Fruit fly (Drosophila melanogaster) whole organism, pupa: ENCODE data around the gene CG42852.

Experiments used
- CG10348 ChIP-seq: fragments of 200-800 bp; sonication (Bioruptor generic); IDR thresholded peaks from 2 replicates; pipeline ENCODE4 v1.3.6; 2022; ENCODE audit warnings: missing biosample characterization, missing genetic modification characterization
- CG12605 ChIP-seq: fragments of 200-800 bp; sonication (Bioruptor generic); IDR thresholded peaks from 2 replicates; pipeline ENCODE4 v1.3.6; 2022; ENCODE audit warnings: missing biosample characterization, missing genetic modification characterization
- CG13204 ChIP-seq: fragments of 200-800 bp; sonication (Bioruptor generic); optimal IDR thresholded peaks from 2 replicates; lab custom pipeline; 2018; ENCODE audit warnings: missing biosample characterization, mild to moderate bottlenecking, missing genetic modification characterization, moderate library complexity
- CG14655 ChIP-seq: fragments of 200-800 bp; sonication (Bioruptor generic); optimal IDR thresholded peaks from 3 replicates; lab custom pipeline; 2017; ENCODE audit warnings: mild to moderate bottlenecking, missing biosample characterization, missing genetic modification reagents, missing genetic modification characterization
- CG15710 ChIP-seq: fragments of 200-800 bp; sonication (Bioruptor generic); optimal IDR thresholded peaks from 2 replicates; lab custom pipeline; 2018; ENCODE audit warnings: missing biosample characterization, mild to moderate bottlenecking, missing genetic modification characterization, moderate library complexity
- CG17806 ChIP-seq: fragments of 200-800 bp; sonication (Bioruptor generic); optimal IDR thresholded peaks from 2 replicates; lab custom pipeline; 2018; ENCODE audit warnings: missing biosample characterization, mild to moderate bottlenecking, missing genetic modification characterization, moderate library complexity
- CG32121 ChIP-seq: fragments of 200-800 bp; sonication (Bioruptor generic); IDR thresholded peaks from 2 replicates; pipeline ENCODE4 v1.3.6; 2022; ENCODE audit warnings: missing biosample characterization, missing genetic modification characterization
- CG34367 ChIP-seq: fragments of 200-800 bp; sonication (Bioruptor generic); optimal IDR thresholded peaks from 2 replicates; lab custom pipeline; 2018; ENCODE audit warnings: missing biosample characterization, mild to moderate bottlenecking, missing genetic modification characterization
- CG4496 ChIP-seq: fragments of 200-800 bp; sonication (Bioruptor generic); IDR thresholded peaks from 3 replicates; pipeline ENCODE4 v1.3.6; 2022; ENCODE audit warnings: missing biosample characterization, missing genetic modification characterization
- CG8159 ChIP-seq: fragments of 200-800 bp; sonication (Bioruptor generic); optimal IDR thresholded peaks from 3 replicates; lab custom pipeline; 2018; ENCODE audit warnings: missing biosample characterization, mild to moderate bottlenecking, missing genetic modification characterization, moderate library complexity
- CG8301 ChIP-seq: fragments of 200-800 bp; sonication (Bioruptor generic); optimal IDR thresholded peaks from 2 replicates; lab custom pipeline; 2018; ENCODE audit warnings: missing biosample characterization, mild to moderate bottlenecking, missing genetic modification characterization
- CG9948 ChIP-seq: fragments of 200-800 bp; sonication (Bioruptor generic); optimal IDR thresholded peaks from 2 replicates; lab custom pipeline; 2018; ENCODE audit warnings: missing biosample characterization, mild to moderate bottlenecking, missing genetic modification characterization, moderate library complexity
- D1 ChIP-seq: fragments of 200-800 bp; sonication (Bioruptor generic); optimal IDR thresholded peaks from 2 replicates; lab custom pipeline; 2018; ENCODE audit warnings: missing biosample characterization, mild to moderate bottlenecking, missing genetic modification characterization, moderate library complexity
- EcR ChIP-seq: fragments of 200-800 bp; sonication (Bioruptor generic); optimal IDR thresholded peaks from 3 replicates; lab custom pipeline; 2019; ENCODE audit warnings: missing biosample characterization, missing genetic modification characterization, mild to moderate bottlenecking, moderate library complexity, missing genetic modification reagents
- Ets98B ChIP-seq: fragments of 200-800 bp; sonication (Bioruptor generic); IDR thresholded peaks from 2 replicates; pipeline ENCODE4 v1.3.6; 2022; ENCODE audit warnings: missing biosample characterization, missing genetic modification characterization
- Pif1A ChIP-seq: fragments of 200-800 bp; sonication (Bioruptor generic); optimal IDR thresholded peaks from 3 replicates; lab custom pipeline; 2016; ENCODE audit warnings: missing biosample characterization, missing genetic modification characterization
- Pif1B ChIP-seq: fragments of 200-800 bp; sonication (Bioruptor generic); optimal IDR thresholded peaks from 3 replicates; lab custom pipeline; 2016; ENCODE audit warnings: missing biosample characterization, missing genetic modification characterization
- Snoo ChIP-seq: fragments of 200-800 bp; sonication (Bioruptor generic); optimal IDR thresholded peaks from 3 replicates; lab custom pipeline; 2017; ENCODE audit warnings: missing biosample characterization, mild to moderate bottlenecking, missing genetic modification characterization, inconsistent platforms
- fd96Ca ChIP-seq: fragments of 200-800 bp; sonication (Bioruptor generic); IDR thresholded peaks from 3 replicates; pipeline ENCODE4 v1.3.6; 2022; ENCODE audit warnings: missing biosample characterization, missing genetic modification characterization
- gl ChIP-seq: fragments of 200-800 bp; sonication (Bioruptor generic); optimal IDR thresholded peaks from 2 replicates; lab custom pipeline; 2018; ENCODE audit warnings: missing biosample characterization, mild to moderate bottlenecking, missing genetic modification characterization
- rn ChIP-seq: fragments of 200-800 bp; sonication (Bioruptor generic); IDR thresholded peaks from 2 replicates; pipeline ENCODE4 v1.3.6; 2022; ENCODE audit warnings: missing biosample characterization, missing genetic modification characterization

CG42852 gene

DNA sequence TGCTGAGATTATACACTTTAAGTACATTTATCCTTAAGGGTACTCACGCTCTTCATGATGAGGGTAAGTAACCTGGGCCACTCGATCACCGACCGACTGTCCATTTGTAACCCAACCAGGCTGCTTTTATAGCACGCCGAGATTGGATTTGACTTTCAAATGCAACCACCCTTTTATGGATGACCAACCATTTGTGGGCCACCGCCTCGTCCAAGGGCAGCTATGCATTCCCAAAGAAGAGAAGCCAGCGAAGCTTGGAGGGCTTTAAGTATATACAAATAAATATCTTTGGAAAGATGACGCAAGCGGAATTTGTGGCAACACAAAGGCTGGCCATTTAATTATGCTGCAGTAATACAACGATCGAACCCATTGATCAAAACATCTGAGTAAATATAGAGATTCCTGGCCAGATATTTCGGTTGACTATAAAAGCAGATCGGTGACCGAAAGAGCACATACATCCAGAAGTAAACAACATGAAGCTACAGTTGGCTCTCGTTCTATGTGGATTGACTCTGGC is 29.2 kb upstream of the CG42852 start, which contains the start of the genes CG13026 and PGRP-SB2:
Gene CG13026, minus strand, starts transcription at position 101 of the 523 bp plus-strand sequence.
Gene PGRP-SB2, plus strand, starts transcription at position 473 of the 523 bp plus-strand sequence.
- TF ChIP-seq Pif1B (no peak), CG9948 (no peak), Snoo (no peak), CG4496 (GFP tag; lab: Robert Waterston, UW) (no peak), CG15710 (no peak), CG14655 (GFP tag; lab: Kevin White, UChicago) (no peak), CG12605 (GFP tag; lab: Robert Waterston, UW) (no peak), D1 (tag; lab: Kevin White, UChicago) (no peak), CG10348 (GFP tag; lab: Robert Waterston, UW) (no peak), fd96Ca (GFP tag; lab: Robert Waterston, UW) (no peak), Ets98B (no peak)

dm6 chr3L:16727939-16728635 is 27.2 kb upstream of the CG42852 start, which contains the start of gene PGRP-SB1:
TSS of gene PGRP-SB1 (minus strand) at chr3L:16727989.
- TF ChIP-seq EcR (GFP tag; lab: Kevin White, UChicago) (no peak), CG15710 (no peak), CG17806 (no peak), rn (GFP tag; lab: Robert Waterston, UW) (no peak), CG10348 (GFP tag; lab: Robert Waterston, UW) (no peak), CG4496 (GFP tag; lab: Robert Waterston, UW) (no peak), Ets98B (no peak), fd96Ca (GFP tag; lab: Robert Waterston, UW) (no peak)

DNA sequence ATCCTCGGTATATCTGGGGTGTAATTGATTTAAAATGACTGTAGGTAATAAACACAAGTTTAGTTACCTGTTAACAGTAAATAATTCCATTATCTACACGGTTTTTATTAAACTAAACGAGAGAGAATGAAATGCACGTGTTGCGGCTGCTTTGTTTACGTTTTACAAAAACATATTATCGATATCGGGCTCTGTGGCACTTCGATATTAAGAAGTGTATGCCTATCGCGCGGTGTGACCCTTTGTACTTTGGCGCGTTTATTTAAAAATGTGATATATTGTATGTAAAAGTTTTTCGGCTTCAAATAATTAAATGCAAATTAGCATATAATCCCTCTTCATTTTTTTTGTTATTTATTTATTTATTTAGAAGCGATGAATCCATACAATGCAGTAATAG is 24.6 kb upstream of the CG42852 start, which contains the start of gene Dbp73D:
Gene Dbp73D, minus strand, starts transcription at position 174 of the 400 bp plus-strand sequence.
- TF ChIP-seq gl (tag; lab: Kevin White, UChicago): no peak
- no peak for TF ChIP-seq CG12605 (GFP tag; lab: Robert Waterston, UW)
- TF ChIP-seq CG10348 (GFP tag; lab: Robert Waterston, UW): no peak
- TF ChIP-seq CG8159 (tag; lab: Kevin White, UChicago): no peak
- no peak for TF ChIP-seq CG34367
- no peak for TF ChIP-seq Pif1A (GFP tag; lab: Kevin White, UChicago)
- no peak for TF ChIP-seq rn (GFP tag; lab: Robert Waterston, UW)
- TF ChIP-seq CG32121 (GFP tag; lab: Robert Waterston, UW): no peak
- TF ChIP-seq CG13204: no peak
- TF ChIP-seq CG17806: no peak
- no peak for TF ChIP-seq CG4496 (GFP tag; lab: Robert Waterston, UW)
- no peak for TF ChIP-seq CG15710
- no peak for TF ChIP-seq CG14655 (GFP tag; lab: Kevin White, UChicago)
- TF ChIP-seq Pif1B: no peak
- TF ChIP-seq D1 (tag; lab: Kevin White, UChicago): no peak
- no peak for TF ChIP-seq Snoo
- TF ChIP-seq Ets98B: no peak

DNA sequence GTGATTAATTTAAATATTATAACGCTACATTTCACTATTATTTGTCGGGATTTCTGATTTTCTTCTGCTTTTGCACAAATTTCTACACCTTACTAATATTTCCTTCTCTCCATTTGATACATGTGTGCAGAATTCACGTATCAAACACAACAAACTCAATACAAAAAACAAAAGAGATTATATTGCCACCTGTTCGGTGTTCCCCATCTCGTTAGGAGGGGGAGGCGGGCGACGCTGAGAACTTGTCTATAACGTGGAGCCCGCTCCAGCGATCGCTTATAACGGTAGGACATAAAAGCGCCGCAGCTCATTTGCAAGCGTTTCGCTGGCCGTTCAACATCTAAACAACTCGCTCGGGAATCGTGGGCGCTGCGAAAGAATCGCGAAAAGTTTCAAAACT is 22.0 kb upstream of the CG42852 start, which contains the start of gene CG9701:
Gene CG9701, plus strand, starts transcription at position 301 of the 400 bp plus-strand sequence.
- TF ChIP-seq CG15710 (no peak), CG12605 (GFP tag; lab: Robert Waterston, UW) (no peak), CG4496 (GFP tag; lab: Robert Waterston, UW) (no peak), CG8159 (tag; lab: Kevin White, UChicago) (no peak), Ets98B (no peak), D1 (tag; lab: Kevin White, UChicago) (no peak), rn (GFP tag; lab: Robert Waterston, UW) (no peak), EcR (GFP tag; lab: Kevin White, UChicago) (no peak), Pif1A (GFP tag; lab: Kevin White, UChicago) (no peak), CG17806 (no peak), CG8301 (no peak), gl (tag; lab: Kevin White, UChicago) (no peak), CG10348 (GFP tag; lab: Robert Waterston, UW) (no peak), CG32121 (GFP tag; lab: Robert Waterston, UW) (no peak), fd96Ca (GFP tag; lab: Robert Waterston, UW) (no peak), CG14655 (GFP tag; lab: Kevin White, UChicago) (no peak), CG34367 (no peak), Pif1B (no peak), Snoo (no peak), CG13204 (no peak)

DNA sequence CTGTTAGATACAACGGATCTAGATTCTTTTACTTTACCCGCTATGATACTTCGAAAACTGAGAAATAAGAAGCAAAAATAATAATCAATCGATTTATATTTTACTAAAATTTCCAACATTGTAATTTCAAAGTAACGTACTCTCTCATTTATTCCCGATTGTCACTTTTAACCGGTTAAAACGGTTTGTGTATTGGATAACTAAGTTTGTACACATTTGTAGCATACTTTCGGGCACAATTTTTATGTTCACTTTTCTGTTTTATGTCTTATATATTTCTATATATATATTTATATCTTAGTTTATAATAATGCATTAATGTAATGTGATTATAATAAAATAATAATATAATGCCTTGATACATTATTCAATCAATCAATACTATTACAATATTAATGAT is 13.6 kb upstream of the CG42852 start:
- TF ChIP-seq D1 (tag; lab: Kevin White, UChicago) (peak; percentile 67), CG34367 (no peak)

dm6 chr3L:16743906-16744704 is 11.2 kb upstream of the CG42852 start:
- TF ChIP-seq D1 (tag; lab: Kevin White, UChicago) (no peak), CG32121 (GFP tag; lab: Robert Waterston, UW) (no peak), fd96Ca (GFP tag; lab: Robert Waterston, UW) (no peak), Pif1B (no peak), CG13204 (no peak), Ets98B (no peak), gl (tag; lab: Kevin White, UChicago) (no peak), EcR (GFP tag; lab: Kevin White, UChicago) (no peak), CG4496 (GFP tag; lab: Robert Waterston, UW) (no peak), rn (GFP tag; lab: Robert Waterston, UW) (no peak), Pif1A (GFP tag; lab: Kevin White, UChicago) (no peak), CG14655 (GFP tag; lab: Kevin White, UChicago) (no peak), CG15710 (no peak), CG34367 (no peak)
